Worm (Caenorhabditis elegans): Measurements from ENCODE around the gene C14A6.13.

- TF ChIP-seq med-1 (GFP tag; optimal IDR thresholded peaks at IDR 0.05; ENCODE audit: insufficient read depth) (no peak), tab-1 (GFP tag; IDR thresholded peaks at IDR 0.05) (no peak), cog-1 (tag; optimal IDR thresholded peaks at IDR 0.05) (no peak), ztf-23 (GFP tag; IDR thresholded peaks at IDR 0.05) (no peak), ztf-29 (GFP tag; IDR thresholded peaks at IDR 0.05) (no peak), flt-1 (GFP tag; IDR thresholded peaks at IDR 0.05) (no peak), klf-2 (GFP tag; conservative IDR thresholded peaks at IDR 0.05) (no peak), ref-1 (GFP tag; conservative IDR thresholded peaks at IDR 0.05) (no peak), T22C8.4 (GFP tag; IDR thresholded peaks at IDR 0.05) (no peak)
These were observed 3.6 kb upstream of the C14A6.13 start, which contains the start of gene C14A6.5 for ce11 chrV:18164758-18165157.
